Worm (Caenorhabditis elegans) whole organism, L2 larva: ENCODE measurements around the gene T20G5.8.

Experiments used
- C34F6.9 ChIP-seq: fragments of 150-350 bp; optimal IDR thresholded peaks from 2 replicates; lab custom pipeline; 2014; ENCODE audit warnings: missing biosample characterization, missing genetic modification characterization
- F13H6.1 ChIP-seq: sonication (generic microtip); optimal IDR thresholded peaks from 2 replicates; lab custom pipeline; 2016; ENCODE audit warnings: missing genetic modification characterization, missing compliant biosample characterization
- R02D3.7 ChIP-seq: fragments of 150-350 bp; optimal IDR thresholded peaks from 2 replicates; lab custom pipeline; 2014; ENCODE audit warnings: missing biosample characterization, missing genetic modification characterization
- Y55F3AM.14 ChIP-seq: fragments of 200-800 bp; sonication (Bioruptor generic); optimal IDR thresholded peaks from 2 replicates; lab custom pipeline; 2018; ENCODE audit warnings: mild to moderate bottlenecking, missing genetic modification characterization, missing compliant biosample characterization
- ZK546.5 ChIP-seq: sonication (generic microtip); optimal IDR thresholded peaks from 2 replicates; lab custom pipeline; 2017; ENCODE audit warnings: missing biosample characterization, missing genetic modification characterization
- alr-1 ChIP-seq: fragments of 150-350 bp; optimal IDR thresholded peaks from 2 replicates; lab custom pipeline; 2014; ENCODE audit warnings: missing biosample characterization, missing genetic modification characterization
- aly-2 ChIP-seq: fragments of 150-350 bp; optimal IDR thresholded peaks from 2 replicates; lab custom pipeline; 2014; ENCODE audit warnings: missing biosample characterization, missing genetic modification characterization
- ama-1 ChIP-seq: fragments of 150-350 bp; optimal IDR thresholded peaks from 2 replicates; lab custom pipeline; 2018; ENCODE audit warnings: inconsistent platforms
- blmp-1 ChIP-seq: sonication (generic microtip); optimal IDR thresholded peaks from 2 replicates; lab custom pipeline; 2017; ENCODE audit warnings: missing genetic modification characterization, mild to moderate bottlenecking, missing compliant biosample characterization, antibody characterized with exemption, moderate library complexity; ENCODE audit not compliant: insufficient read depth
- ceh-16 ChIP-seq: fragments of 150-350 bp; optimal IDR thresholded peaks from 2 replicates; lab custom pipeline; 2014; ENCODE audit warnings: missing biosample characterization, missing genetic modification characterization
- ceh-82 ChIP-seq: fragments of 150-350 bp; optimal IDR thresholded peaks from 2 replicates; lab custom pipeline; 2014; ENCODE audit warnings: missing biosample characterization, missing genetic modification characterization
- crh-2 ChIP-seq: sonication (generic microtip); optimal IDR thresholded peaks from 2 replicates; lab custom pipeline; 2017; ENCODE audit warnings: missing biosample characterization, missing genetic modification characterization
- dmd-4 ChIP-seq: sonication (generic microtip); optimal IDR thresholded peaks from 2 replicates; lab custom pipeline; 2017; ENCODE audit warnings: missing biosample characterization, missing genetic modification characterization
- egl-27 ChIP-seq: sonication (generic microtip); optimal IDR thresholded peaks from 3 replicates; lab custom pipeline; 2017; ENCODE audit warnings: missing biosample characterization, missing genetic modification reagents, missing genetic modification characterization
- elt-1 ChIP-seq: fragments of 150-350 bp; optimal IDR thresholded peaks from 2 replicates; lab custom pipeline; 2014; ENCODE audit warnings: missing biosample characterization, missing genetic modification characterization
- elt-3 ChIP-seq: sonication (generic microtip); optimal IDR thresholded peaks from 2 replicates; lab custom pipeline; 2017; ENCODE audit warnings: missing biosample characterization, missing genetic modification characterization
- fos-1 ChIP-seq: fragments of 150-350 bp; optimal IDR thresholded peaks from 2 replicates; lab custom pipeline; 2014; ENCODE audit warnings: missing biosample characterization, missing genetic modification characterization
- gmeb-1 ChIP-seq: fragments of 150-350 bp; optimal IDR thresholded peaks from 2 replicates; lab custom pipeline; 2014; ENCODE audit warnings: missing biosample characterization, missing genetic modification characterization
- lin-11 ChIP-seq: fragments of 150-350 bp; sonication (generic microtip); optimal IDR thresholded peaks from 2 replicates; lab custom pipeline; 2014; ENCODE audit warnings: missing biosample characterization, missing genetic modification characterization, inconsistent platforms, mixed read lengths
- lin-13 ChIP-seq: fragments of 150-350 bp; optimal IDR thresholded peaks from 2 replicates; lab custom pipeline; 2014; ENCODE audit warnings: missing biosample characterization, missing genetic modification reagents, missing genetic modification characterization
- lin-39 ChIP-seq: fragments of 150-350 bp; optimal IDR thresholded peaks from 2 replicates; lab custom pipeline; 2014; ENCODE audit warnings: missing biosample characterization, missing genetic modification reagents, missing genetic modification characterization
- lsy-2 ChIP-seq, 2 experiments: fragments of 150-350 bp in 1 of 2; sonication (generic microtip) in 1 of 2; optimal IDR thresholded peaks; 2 replicates each; lab custom pipeline; 2014 to 2017; ENCODE audit warnings: missing biosample characterization in 2 of 2, missing genetic modification characterization in 2 of 2
- mab-5 ChIP-seq: fragments of 150-350 bp; optimal IDR thresholded peaks from 2 replicates; lab custom pipeline; 2014; ENCODE audit warnings: missing biosample characterization, missing genetic modification characterization
- mbf-1 ChIP-seq: sonication (generic microtip); optimal IDR thresholded peaks from 2 replicates; lab custom pipeline; 2017; ENCODE audit warnings: missing biosample characterization, missing genetic modification characterization
- mdl-1 ChIP-seq, 2 experiments: fragments of 150-350 bp in 1 of 2; sonication (generic microtip) in 1 of 2; optimal IDR thresholded peaks; 2 replicates each; lab custom pipeline; 2017; ENCODE audit warnings: missing biosample characterization in 2 of 2, missing genetic modification characterization in 2 of 2
- nhr-10 ChIP-seq: sonication (generic microtip); optimal IDR thresholded peaks from 2 replicates; lab custom pipeline; 2017; ENCODE audit warnings: missing biosample characterization, missing genetic modification characterization
- nhr-11 ChIP-seq: fragments of 150-350 bp; optimal IDR thresholded peaks from 2 replicates; lab custom pipeline; 2014; ENCODE audit warnings: missing biosample characterization, missing genetic modification characterization
- nhr-12 ChIP-seq: fragments of 150-350 bp; optimal IDR thresholded peaks from 2 replicates; lab custom pipeline; 2014; ENCODE audit warnings: missing biosample characterization, missing genetic modification characterization
- nhr-129 ChIP-seq: fragments of 150-350 bp; optimal IDR thresholded peaks from 2 replicates; lab custom pipeline; 2014; ENCODE audit warnings: missing biosample characterization, missing genetic modification characterization
- nhr-21 ChIP-seq: fragments of 150-350 bp; optimal IDR thresholded peaks from 2 replicates; lab custom pipeline; 2014; ENCODE audit warnings: missing biosample characterization, missing genetic modification characterization
- nhr-23 ChIP-seq: fragments of 150-350 bp; optimal IDR thresholded peaks from 2 replicates; lab custom pipeline; 2014; ENCODE audit warnings: missing biosample characterization, missing genetic modification reagents, missing genetic modification characterization
- nhr-237 ChIP-seq: fragments of 150-350 bp; optimal IDR thresholded peaks from 2 replicates; lab custom pipeline; 2014; ENCODE audit warnings: missing biosample characterization, missing genetic modification characterization
- nhr-25 ChIP-seq: fragments of 150-350 bp; sonication (generic microtip); optimal IDR thresholded peaks from 3 replicates; lab custom pipeline; 2014; ENCODE audit warnings: missing biosample characterization, missing genetic modification characterization
- nhr-6 ChIP-seq: fragments of 150-350 bp; optimal IDR thresholded peaks from 2 replicates; lab custom pipeline; 2014; ENCODE audit warnings: missing biosample characterization, missing genetic modification characterization
- nhr-77 ChIP-seq: fragments of 150-350 bp; optimal IDR thresholded peaks from 2 replicates; lab custom pipeline; 2014; ENCODE audit warnings: missing biosample characterization, missing genetic modification characterization
- peb-1 ChIP-seq: fragments of 150-350 bp; optimal IDR thresholded peaks from 2 replicates; lab custom pipeline; 2014; ENCODE audit warnings: missing biosample characterization, missing genetic modification characterization
- sem-4 ChIP-seq: fragments of 150-350 bp; optimal IDR thresholded peaks from 2 replicates; lab custom pipeline; 2014; ENCODE audit warnings: missing biosample characterization, missing genetic modification reagents, missing genetic modification characterization
- skn-1 ChIP-seq: sonication (generic microtip); optimal IDR thresholded peaks from 2 replicates; lab custom pipeline; 2017; ENCODE audit warnings: missing biosample characterization, missing genetic modification characterization
- sma-3 ChIP-seq: sonication (generic microtip); optimal IDR thresholded peaks from 2 replicates; lab custom pipeline; 2016; ENCODE audit warnings: missing genetic modification reagents, missing genetic modification characterization, missing compliant biosample characterization
- sma-9 ChIP-seq, 2 experiments: fragments of 150-350 bp in 1 of 2; sonication (generic microtip) in 1 of 2; optimal IDR thresholded peaks; 2 replicates each; lab custom pipeline; 2014 to 2016; ENCODE audit warnings: missing genetic modification characterization in 2 of 2, mild to moderate bottlenecking in 1 of 2, missing biosample characterization in 1 of 2, missing compliant biosample characterization in 1 of 2, missing genetic modification reagents in 1 of 2, moderate library complexity in 1 of 2
- snpc-4 ChIP-seq: fragments of 150-350 bp; optimal IDR thresholded peaks from 2 replicates; lab custom pipeline; 2014; ENCODE audit warnings: missing biosample characterization, missing genetic modification characterization
- unc-39 ChIP-seq: fragments of 150-350 bp; optimal IDR thresholded peaks from 2 replicates; lab custom pipeline; 2014; ENCODE audit warnings: missing biosample characterization, missing genetic modification characterization
- unc-55 ChIP-seq: fragments of 150-350 bp; sonication (generic microtip); optimal IDR thresholded peaks from 3 replicates; lab custom pipeline; 2014; ENCODE audit warnings: missing biosample characterization, missing genetic modification reagents, missing genetic modification characterization
- unc-62 ChIP-seq: fragments of 150-350 bp; optimal IDR thresholded peaks from 2 replicates; lab custom pipeline; 2014; ENCODE audit warnings: missing biosample characterization, missing genetic modification reagents, missing genetic modification characterization
- zag-1 ChIP-seq: fragments of 150-350 bp; optimal IDR thresholded peaks from 2 replicates; lab custom pipeline; 2014; ENCODE audit warnings: missing biosample characterization, missing genetic modification characterization
- ztf-1 ChIP-seq: fragments of 200-800 bp; sonication (Bioruptor generic); conservative IDR thresholded peaks from 2 replicates; pipeline ENCODE4 v1.3.6; 2022; ENCODE audit warnings: missing genetic modification characterization, missing compliant biosample characterization
- ztf-11 ChIP-seq: sonication (generic microtip); optimal IDR thresholded peaks from 2 replicates; lab custom pipeline; 2017; ENCODE audit warnings: missing biosample characterization, missing genetic modification characterization
- ztf-4 ChIP-seq: fragments of 150-350 bp; optimal IDR thresholded peaks from 2 replicates; lab custom pipeline; 2014; ENCODE audit warnings: missing biosample characterization, missing genetic modification characterization

Gene T20G5.8

DNA sequence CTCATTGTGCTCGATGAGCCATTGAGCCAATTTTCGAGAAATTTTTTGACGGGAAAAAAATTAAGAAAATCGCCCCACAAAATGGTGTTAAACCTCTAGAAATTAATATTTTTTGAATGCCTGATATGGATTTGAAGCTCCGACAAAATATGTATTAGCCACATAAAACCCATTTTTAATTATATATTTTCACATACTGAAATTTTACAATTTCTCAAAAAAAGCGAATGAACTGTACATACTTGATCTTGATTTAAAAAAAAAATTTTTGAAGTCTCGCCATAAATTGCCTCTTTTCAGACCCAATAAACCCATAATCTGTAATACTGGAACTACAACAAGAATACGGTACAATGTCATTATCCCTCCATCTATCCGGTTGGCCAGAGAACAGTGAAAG is 46.7 kb upstream of the T20G5.8 start, which contains the start of gene nac-3:
Gene nac-3, plus strand, starts transcription at position 301 of the 400 bp plus-strand sequence.
- TF ChIP-seq mbf-1 (tag; lab: Kevin White, UChicago) (no peak), nhr-25 (no peak), nhr-6 (no peak), fos-1 (tag; lab: Kevin White, UChicago) (no peak), ztf-11 (tag; lab: Kevin White, UChicago) (no peak), nhr-21 (no peak), zag-1 (tag; lab: Kevin White, UChicago) (no peak), Y55F3AM.14 (GFP tag; lab: Kevin White, UChicago) (no peak)

DNA sequence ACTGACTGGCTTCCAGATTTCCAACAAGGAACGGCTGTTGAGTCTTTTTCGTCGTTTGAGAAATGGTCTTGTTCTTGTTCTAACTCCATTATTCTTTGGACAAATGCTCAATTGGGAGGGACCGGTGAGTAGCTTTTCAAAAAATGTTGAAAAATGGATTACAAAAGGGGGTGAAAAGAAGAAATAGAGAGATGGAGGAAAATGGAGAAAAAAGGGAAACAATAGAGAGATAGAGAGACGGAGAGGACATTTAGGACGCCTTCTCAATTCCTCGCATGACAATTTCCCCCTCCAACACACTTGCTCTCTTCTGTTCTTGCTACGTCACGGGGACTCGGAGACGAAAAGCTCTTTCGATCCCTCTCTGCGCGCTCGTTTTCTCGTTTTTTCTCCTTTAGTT is 46.1 kb upstream of the T20G5.8 start:
- TF ChIP-seq mbf-1 (tag; lab: Kevin White, UChicago) (no peak), nhr-11 (tag; lab: Kevin White, UChicago) (no peak), nhr-129 (tag; lab: Kevin White, UChicago) (peak; percentile 81), nhr-23 (tag; lab: Kevin White, UChicago) (no peak), snpc-4 (tag; lab: Kevin White, UChicago) (peak; percentile 22), zag-1 (tag; lab: Kevin White, UChicago) (peak; percentile 74), R02D3.7 (tag; lab: Kevin White, UChicago) (no peak), fos-1 (tag; lab: Kevin White, UChicago) (no peak), crh-2 (tag; lab: Kevin White, UChicago) (peak; percentile 67), gmeb-1 (tag; lab: Kevin White, UChicago) (no peak), ceh-82 (tag; lab: Kevin White, UChicago) (no peak), alr-1 (tag; lab: Kevin White, UChicago) (no peak), ama-1 (lab: Kevin White, UChicago) (no peak), nhr-237 (tag; lab: Kevin White, UChicago) (no peak), skn-1 (tag; lab: Kevin White, UChicago) (no peak), mdl-1 (tag; optimal IDR thresholded peaks at IDR 0.05; lab: Kevin White, UChicago) (peak in 1 of 2 experiments; percentile 56), nhr-12 (tag; lab: Kevin White, UChicago) (no peak), blmp-1 (tag; lab: Kevin White, UChicago) (no peak), egl-27 (peak; percentile 25), ztf-4 (tag; lab: Kevin White, UChicago) (peak; percentile 26), nhr-6 (peak; percentile 64), nhr-21 (no peak), F13H6.1 (tag; lab: Kevin White, UChicago) (peak; percentile 58), unc-55 (GFP tag; lab: Kevin White, UChicago) (peak; percentile 90), lsy-2 (tag; optimal IDR thresholded peaks at IDR 0.05; lab: Kevin White, UChicago) (peak in 1 of 2 experiments; percentile 72), sem-4 (tag; lab: Kevin White, UChicago) (peak; percentile 59), ztf-11 (tag; lab: Kevin White, UChicago) (no peak), dmd-4 (tag; lab: Kevin White, UChicago) (no peak), sma-9 (GFP tag; optimal IDR thresholded peaks at IDR 0.05; lab: Kevin White, UChicago) (peak; percentile 69), sma-9 (tag; optimal IDR thresholded peaks at IDR 0.05; lab: Kevin White, UChicago) (no peak), ZK546.5 (no peak), Y55F3AM.14 (GFP tag; lab: Kevin White, UChicago) (no peak), lin-39 (tag; lab: Kevin White, UChicago) (no peak), lin-13 (GFP tag; lab: Kevin White, UChicago) (peak; percentile 26), unc-62 (GFP tag; lab: Kevin White, UChicago) (no peak), lin-11 (tag; lab: Kevin White, UChicago) (peak; percentile 11), sma-3 (GFP tag; lab: Kevin White, UChicago) (no peak), mab-5 (tag; lab: Kevin White, UChicago) (peak; percentile 48), elt-1 (tag; lab: Kevin White, UChicago) (no peak), C34F6.9 (tag; lab: Kevin White, UChicago) (peak; percentile 77), aly-2 (tag; lab: Kevin White, UChicago) (no peak), nhr-25 (no peak), peb-1 (tag; lab: Kevin White, UChicago) (no peak), nhr-77 (tag; lab: Kevin White, UChicago) (no peak), ztf-1 (GFP tag; lab: Robert Waterston, UW) (no peak), nhr-10 (tag; lab: Kevin White, UChicago) (no peak), elt-3 (tag; lab: Kevin White, UChicago) (no peak), ceh-16 (tag; lab: Kevin White, UChicago) (no peak), unc-39 (tag; lab: Kevin White, UChicago) (no peak)
